Fruit fly (Drosophila melanogaster) whole organism, embryonic: Measurements from ENCODE around the gene Nup37.

Experiments
- Atf6 ChIP-seq: fragments of 200-800 bp; sonication (Bioruptor generic); IDR thresholded peaks from 2 replicates; pipeline ENCODE4 v1.3.6; 2022; ENCODE audit warnings: missing biosample characterization, missing genetic modification characterization
- BEAF-32 ChIP-seq: fragments of 200-800 bp; sonication (Bioruptor generic); optimal IDR thresholded peaks from 3 replicates; lab custom pipeline; 2017; ENCODE audit warnings: missing biosample characterization, missing genetic modification characterization, mild to moderate bottlenecking, moderate library complexity, missing genetic modification reagents
- CG10209 ChIP-seq: fragments of 200-800 bp; sonication (Bioruptor generic); optimal IDR thresholded peaks from 3 replicates; lab custom pipeline; 2017; ENCODE audit warnings: missing biosample characterization, mild to moderate bottlenecking, missing genetic modification characterization, missing genetic modification reagents
- CG10565 ChIP-seq: fragments of 200-800 bp; sonication (Bioruptor generic); optimal IDR thresholded peaks from 3 replicates; lab custom pipeline; 2016; ENCODE audit warnings: missing biosample characterization, mild to moderate bottlenecking, missing genetic modification characterization
- CG12391 ChIP-seq: fragments of 200-800 bp; sonication (Bioruptor generic); optimal IDR thresholded peaks from 3 replicates; lab custom pipeline; 2018; ENCODE audit warnings: missing biosample characterization, mild to moderate bottlenecking, missing genetic modification characterization, moderate library complexity
- CG1602 ChIP-seq: fragments of 200-800 bp; sonication (Bioruptor generic); optimal IDR thresholded peaks from 3 replicates; lab custom pipeline; 2016; ENCODE audit warnings: missing biosample characterization, missing genetic modification characterization
- CG17359 ChIP-seq: fragments of 200-800 bp; sonication (Bioruptor generic); optimal IDR thresholded peaks from 3 replicates; lab custom pipeline; 2018; ENCODE audit warnings: missing biosample characterization, mild to moderate bottlenecking, missing genetic modification characterization, moderate library complexity
- CG17385 ChIP-seq: fragments of 200-800 bp; sonication (Bioruptor generic); optimal IDR thresholded peaks from 3 replicates; lab custom pipeline; 2018; ENCODE audit warnings: missing biosample characterization, mild to moderate bottlenecking, missing genetic modification characterization
- CG17612 ChIP-seq: fragments of 200-800 bp; sonication (Bioruptor generic); IDR thresholded peaks from 2 replicates; pipeline ENCODE4 v1.3.6; 2022; ENCODE audit warnings: missing biosample characterization, missing genetic modification characterization
- CG30020 ChIP-seq: fragments of 200-800 bp; optimal IDR thresholded peaks from 2 replicates; lab custom pipeline; 2019; ENCODE audit warnings: missing biosample characterization, mild to moderate bottlenecking, missing genetic modification characterization, moderate library complexity
- CG3995 ChIP-seq: fragments of 200-800 bp; sonication (Bioruptor generic); optimal IDR thresholded peaks from 3 replicates; lab custom pipeline; 2016; ENCODE audit warnings: missing biosample characterization, missing genetic modification characterization
- CG4424 ChIP-seq: fragments of 200-800 bp; sonication (Bioruptor generic); optimal IDR thresholded peaks from 3 replicates; lab custom pipeline; 2016; ENCODE audit warnings: missing biosample characterization, missing genetic modification characterization
- CG6175 ChIP-seq: fragments of 200-800 bp; sonication (Bioruptor generic); IDR thresholded peaks from 3 replicates; pipeline ENCODE4 v1.3.6; 2022; ENCODE audit warnings: missing biosample characterization, missing genetic modification characterization
- CG7786 ChIP-seq: fragments of 200-800 bp; sonication (Bioruptor generic); optimal IDR thresholded peaks from 2 replicates; lab custom pipeline; 2016; ENCODE audit warnings: missing biosample characterization, missing genetic modification characterization
- CG9797 ChIP-seq: fragments of 200-800 bp; sonication (Bioruptor generic); optimal IDR thresholded peaks from 3 replicates; lab custom pipeline; 2018; ENCODE audit warnings: missing biosample characterization, mild to moderate bottlenecking, missing genetic modification characterization
- CoRest ChIP-seq: fragments of 200-800 bp; sonication (Bioruptor generic); optimal IDR thresholded peaks from 3 replicates; lab custom pipeline; 2018; ENCODE audit warnings: missing biosample characterization, mild to moderate bottlenecking, missing genetic modification characterization, moderate library complexity
- CrebB ChIP-seq: fragments of 200-800 bp; sonication (Bioruptor generic); optimal IDR thresholded peaks from 3 replicates; lab custom pipeline; 2018; ENCODE audit warnings: missing biosample characterization, mild to moderate bottlenecking, missing genetic modification characterization
- Dip3 ChIP-seq: fragments of 200-800 bp; sonication (Bioruptor generic); optimal IDR thresholded peaks from 3 replicates; lab custom pipeline; 2016; ENCODE audit warnings: missing biosample characterization, missing genetic modification characterization
- Dp ChIP-seq: fragments of 200-800 bp; sonication (Bioruptor generic); optimal IDR thresholded peaks from 2 replicates; lab custom pipeline; 2018; ENCODE audit warnings: missing biosample characterization, mild to moderate bottlenecking, missing genetic modification characterization, moderate library complexity
- Ets65A ChIP-seq: fragments of 200-800 bp; sonication (Bioruptor generic); peaks from one replicate; lab custom pipeline; 2016; ENCODE audit warnings: missing biosample characterization, missing genetic modification characterization
- Gug ChIP-seq: fragments of 200-800 bp; sonication (Bioruptor generic); IDR thresholded peaks from 4 replicates; pipeline ENCODE4 v1.3.6; 2022; ENCODE audit warnings: missing biosample characterization, missing genetic modification characterization
- H15 ChIP-seq: fragments of 200-800 bp; sonication (Bioruptor generic); IDR thresholded peaks from 3 replicates; pipeline ENCODE4 v1.3.6; 2022; ENCODE audit warnings: missing biosample characterization, missing genetic modification characterization
- Hand ChIP-seq: fragments of 200-800 bp; sonication (Bioruptor generic); optimal IDR thresholded peaks from 2 replicates; lab custom pipeline; 2017; ENCODE audit warnings: mild to moderate bottlenecking, missing biosample characterization, missing genetic modification reagents, missing genetic modification characterization
- Kr ChIP-seq: fragments of 200-800 bp; sonication (Bioruptor generic); optimal IDR thresholded peaks from 2 replicates; lab custom pipeline; 2017; ENCODE audit warnings: missing biosample characterization, mild to moderate bottlenecking, missing genetic modification characterization
- Optix ChIP-seq: fragments of 200-800 bp; sonication (Bioruptor generic); IDR thresholded peaks from 3 replicates; pipeline ENCODE4 v1.3.6; 2022; ENCODE audit warnings: missing biosample characterization, missing genetic modification characterization
- Sox102F ChIP-seq: fragments of 200-800 bp; sonication (Bioruptor generic); optimal IDR thresholded peaks from 2 replicates; lab custom pipeline; 2018; ENCODE audit warnings: missing biosample characterization, mild to moderate bottlenecking, missing genetic modification characterization, moderate library complexity
- Vsx1 ChIP-seq: fragments of 200-800 bp; sonication (Bioruptor generic); optimal IDR thresholded peaks from 2 replicates; lab custom pipeline; 2017; ENCODE audit warnings: missing biosample characterization, mild to moderate bottlenecking, missing genetic modification characterization, missing genetic modification reagents
- Xrp1 ChIP-seq: fragments of 200-800 bp; sonication (Bioruptor generic); IDR thresholded peaks from 2 replicates; pipeline ENCODE4 v1.3.6; 2022; ENCODE audit warnings: missing biosample characterization, missing genetic modification characterization
- btn ChIP-seq: fragments of 200-800 bp; sonication (Bioruptor generic); optimal IDR thresholded peaks from 2 replicates; lab custom pipeline; 2016; ENCODE audit warnings: missing biosample characterization, missing genetic modification characterization
- crol ChIP-seq: fragments of 200-800 bp; sonication (Bioruptor generic); IDR thresholded peaks from 2 replicates; pipeline ENCODE4 v1.3.6; 2022; ENCODE audit warnings: missing biosample characterization, missing genetic modification characterization
- dysf ChIP-seq: fragments of 200-800 bp; sonication (Bioruptor generic); IDR thresholded peaks from 3 replicates; pipeline ENCODE4 v1.3.6; 2022; ENCODE audit warnings: missing biosample characterization, missing genetic modification characterization
- ems ChIP-seq: fragments of 200-800 bp; sonication (Bioruptor generic); optimal IDR thresholded peaks from 3 replicates; lab custom pipeline; 2016; ENCODE audit warnings: missing biosample characterization, missing genetic modification characterization
- ewg ChIP-seq: fragments of 200-800 bp; sonication (Bioruptor generic); optimal IDR thresholded peaks from 3 replicates; lab custom pipeline; 2017; ENCODE audit warnings: mild to moderate bottlenecking, missing biosample characterization, missing genetic modification reagents, missing genetic modification characterization
- gce ChIP-seq: fragments of 200-800 bp; sonication (Bioruptor generic); IDR thresholded peaks from 3 replicates; pipeline ENCODE4 v1.3.6; 2022; ENCODE audit warnings: missing biosample characterization, missing genetic modification characterization
- jing ChIP-seq: fragments of 200-800 bp; sonication (Bioruptor generic); optimal IDR thresholded peaks from 2 replicates; lab custom pipeline; 2018; ENCODE audit warnings: missing biosample characterization, mild to moderate bottlenecking, missing genetic modification characterization
- mam ChIP-seq: fragments of 200-800 bp; sonication (Bioruptor generic); optimal IDR thresholded peaks from 3 replicates; lab custom pipeline; 2016; ENCODE audit warnings: missing biosample characterization, missing genetic modification characterization
- mld ChIP-seq: fragments of 200-800 bp; sonication (Bioruptor generic); IDR thresholded peaks from 3 replicates; pipeline ENCODE4 v1.3.6; 2022; ENCODE audit warnings: missing biosample characterization, missing genetic modification characterization; ENCODE audit not compliant: partially characterized antibody
- ro ChIP-seq: fragments of 200-800 bp; sonication (Bioruptor generic); IDR thresholded peaks from 2 replicates; pipeline ENCODE4 v1.3.6; 2022; ENCODE audit warnings: missing biosample characterization, missing genetic modification characterization
- shn ChIP-seq: fragments of 200-800 bp; sonication (Bioruptor generic); optimal IDR thresholded peaks from 3 replicates; lab custom pipeline; 2016; ENCODE audit warnings: missing biosample characterization, missing genetic modification characterization
- sim ChIP-seq: fragments of 200-800 bp; sonication (Bioruptor generic); IDR thresholded peaks from 2 replicates; pipeline ENCODE4 v1.3.6; 2022; ENCODE audit warnings: missing biosample characterization, missing genetic modification characterization
- sna ChIP-seq: fragments of 200-800 bp; sonication (Bioruptor generic); IDR thresholded peaks from 2 replicates; pipeline ENCODE4 v1.3.6; 2022; ENCODE audit warnings: missing biosample characterization, missing genetic modification characterization; ENCODE audit not compliant: partially characterized antibody
- tap ChIP-seq: fragments of 200-800 bp; optimal IDR thresholded peaks from 3 replicates; lab custom pipeline; 2019; ENCODE audit warnings: missing biosample characterization, mild to moderate bottlenecking, missing genetic modification characterization, moderate library complexity
- vfl ChIP-seq: fragments of 200-800 bp; sonication (Bioruptor generic); optimal IDR thresholded peaks from 2 replicates; lab custom pipeline; 2016; ENCODE audit warnings: missing biosample characterization, missing genetic modification characterization
- vvl ChIP-seq: fragments of 200-800 bp; sonication (Bioruptor generic); IDR thresholded peaks from 2 replicates; pipeline ENCODE4 v1.3.6; 2022; ENCODE audit warnings: missing biosample characterization, missing genetic modification characterization
- wor ChIP-seq: fragments of 200-800 bp; sonication (Bioruptor generic); IDR thresholded peaks from 2 replicates; pipeline ENCODE4 v1.3.6; 2022; ENCODE audit warnings: missing biosample characterization, missing genetic modification characterization
- z ChIP-seq: fragments of 200-800 bp; sonication (Bioruptor generic); IDR thresholded peaks from 3 replicates; pipeline ENCODE4 v1.3.6; 2022; ENCODE audit warnings: missing biosample characterization, missing genetic modification characterization

Gene Nup37

dm6 chr3R:25221203-25221807 is 26.2 kb upstream of the Nup37 start, which contains the start of gene Alg9 (continued):
- TF ChIP-seq BEAF-32 (GFP tag; lab: Kevin White, UChicago), result peak; percentile 84
- TF ChIP-seq CoRest, result peak; percentile 47
- TF ChIP-seq ro (GFP tag; lab: Robert Waterston, UW), result no peak
- TF ChIP-seq ems (GFP tag; lab: Kevin White, UChicago), result peak; percentile 16
- peak; percentile 89 for TF ChIP-seq sna
- TF ChIP-seq, all 482 proteins: peak for 88

- TF ChIP-seq CG7786 (GFP tag; lab: Kevin White, UChicago) (no peak), CG3995 (GFP tag; lab: Kevin White, UChicago) (no peak), CG17385 (no peak), Ets65A (GFP tag; lab: Kevin White, UChicago) (peak; percentile 91)
- TF ChIP-seq, all 482 proteins: peak for 1
These were observed 22.0 kb upstream of the Nup37 start for dm6 chr3R:25225483-25225882.

- TF ChIP-seq z (GFP tag; lab: Robert Waterston, UW), result no peak
- peak; percentile 63 for TF ChIP-seq vvl (GFP tag; lab: Robert Waterston, UW)
- peak; percentile 75 for TF ChIP-seq Vsx1 (GFP tag; lab: Kevin White, UChicago)
- TF ChIP-seq CG3995 (GFP tag; lab: Kevin White, UChicago), result peak; percentile 5
- TF ChIP-seq CG17359, result peak; percentile 83
- TF ChIP-seq Xrp1 (GFP tag; lab: Robert Waterston, UW), result peak; percentile 77
- TF ChIP-seq CG10209 (GFP tag; lab: Kevin White, UChicago), result peak; percentile 85
- peak; percentile 36; the same call in 2 of the 4 replicates for TF ChIP-seq Gug (GFP tag; lab: Robert Waterston, UW)
- TF ChIP-seq Hand (GFP tag; lab: Kevin White, UChicago), result peak; percentile 20
- TF ChIP-seq mam (GFP tag; lab: Kevin White, UChicago), result peak; percentile 53
- peak; percentile 53 for TF ChIP-seq shn (GFP tag; lab: Kevin White, UChicago)
- no peak for TF ChIP-seq vfl (GFP tag; lab: Kevin White, UChicago)
- no peak for TF ChIP-seq Dp
- TF ChIP-seq jing (GFP tag; lab: Kevin White, UChicago), result peak; percentile 38
- peak; percentile 20 for TF ChIP-seq Dip3 (GFP tag; lab: Kevin White, UChicago)
- TF ChIP-seq Atf6 (GFP tag; lab: Robert Waterston, UW), result peak; percentile 36; the same call in 1 of the 2 replicates
- TF ChIP-seq Sox102F (GFP tag; lab: Kevin White, UChicago), result peak; percentile 86
- no peak for TF ChIP-seq sim
- peak; percentile 73 for TF ChIP-seq dysf
- TF ChIP-seq CrebB (tag; lab: Kevin White, UChicago), result peak; percentile 26
- no peak for TF ChIP-seq tap (tag; lab: Kevin White, UChicago)
- peak; percentile 73 for TF ChIP-seq CG1602 (GFP tag; lab: Kevin White, UChicago)
- TF ChIP-seq CG17612 (GFP tag; lab: Robert Waterston, UW), result no peak
- peak; percentile 66 for TF ChIP-seq wor (GFP tag; lab: Robert Waterston, UW)
- no peak for TF ChIP-seq mld (GFP tag; lab: Robert Waterston, UW)
- TF ChIP-seq CG12391, result peak; percentile 84
- peak; percentile 81 for TF ChIP-seq btn (GFP tag; lab: Kevin White, UChicago)
- no peak for TF ChIP-seq CG9797
- peak; percentile 75 for TF ChIP-seq crol (GFP tag; lab: Robert Waterston, UW)
- TF ChIP-seq H15 (GFP tag; lab: Robert Waterston, UW), result peak; percentile 64; the same call in 1 of the 3 replicates
- TF ChIP-seq Optix, result no peak
- TF ChIP-seq ewg, result peak; percentile 75
- TF ChIP-seq CG30020 (tag; lab: Kevin White, UChicago), result no peak
- TF ChIP-seq CG6175 (GFP tag; lab: Robert Waterston, UW), result 0 out of 3 replicates have a peak, but pooled peaks have one; percentile 41
- peak; percentile 28 for TF ChIP-seq CG10565 (GFP tag; lab: Kevin White, UChicago)
- peak; percentile 9 for TF ChIP-seq Kr (GFP tag; lab: Kevin White, UChicago)
- peak; percentile 92 for TF ChIP-seq CG4424 (GFP tag; lab: Kevin White, UChicago)
- TF ChIP-seq gce (GFP tag; lab: Robert Waterston, UW), result 0 out of 3 replicates have a peak, but pooled peaks have one; percentile 35
These were observed 15.0 kb upstream of the Nup37 start, which contains the start of gene Cad96Cb for dm6 chr3R:25232271-25232989. Gene Cad96Cb (minus strand): TSS chr3R:25232321.
